Worm (Caenorhabditis elegans): ENCODE results near the gene col-87.

Gene col-87

DNA sequence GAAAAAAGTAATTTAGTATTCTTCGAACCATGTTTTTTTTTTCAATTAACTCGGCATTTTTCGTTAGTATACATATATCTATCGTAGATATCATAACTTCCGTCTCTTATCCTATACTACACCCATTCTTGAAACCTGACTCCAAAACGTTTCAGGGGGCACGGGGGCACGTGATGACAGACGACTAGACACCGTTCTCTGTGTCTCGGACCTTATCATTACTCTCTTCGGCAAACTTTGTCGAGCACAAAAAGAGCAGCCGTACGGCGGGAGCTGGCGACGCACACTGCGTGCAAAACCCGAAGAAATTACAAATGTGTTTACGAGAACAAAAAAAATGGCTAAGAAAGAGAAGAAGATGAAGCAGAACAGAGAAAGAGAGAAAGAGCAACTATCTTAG is 50.3 kb downstream of the col-87 start:
- peak; percentile 91 for TF ChIP-seq nhr-11 (tag; optimal IDR thresholded peaks at IDR 0.05)
- 0 out of 4 replicates have a peak, but pooled peaks of 1 of the 2 experiments have one; percentile 41 for TF ChIP-seq madf-5 (GFP tag; IDR thresholded peaks at IDR 0.05)
- peak; percentile 40 for TF ChIP-seq lin-38 (GFP tag; IDR thresholded peaks at IDR 0.05)
- TF ChIP-seq dpl-1 (GFP tag; optimal IDR thresholded peaks at IDR 0.05): peak; percentile 34
- peak in 1 of 2 experiments; percentile 40 for TF ChIP-seq daf-16 (GFP tag; optimal IDR thresholded peaks at IDR 0.05)
- peak; percentile 95 for TF ChIP-seq daf-16 (tag; optimal IDR thresholded peaks at IDR 0.05)
- TF ChIP-seq tag-97 (GFP tag; IDR thresholded peaks at IDR 0.05): no peak
- TF ChIP-seq madf-9 (GFP tag; conservative IDR thresholded peaks at IDR 0.05): no peak
- TF ChIP-seq T20F7.1 (GFP tag; optimal IDR thresholded peaks at IDR 0.05): peak; percentile 49
- TF ChIP-seq spr-1 (tag; optimal IDR thresholded peaks at IDR 0.05): peak; percentile 20
- TF ChIP-seq pha-4 (GFP tag; IDR thresholded peaks at IDR 0.05): peak; percentile 57; the same call in 1 of the 2 replicates
- no peak for TF ChIP-seq pha-4 (tag; optimal IDR thresholded peaks at IDR 0.05)
- peak; percentile 64 to 93 for TF ChIP-seq mdl-1 (tag; optimal IDR thresholded peaks at IDR 0.05)
- peak; percentile 94 for TF ChIP-seq dmd-6 (GFP tag; IDR thresholded peaks at IDR 0.05)
- TF ChIP-seq hif-1 (tag; optimal IDR thresholded peaks at IDR 0.05): peak; percentile 72 to 97
- peak; percentile 99 for TF ChIP-seq aha-1 (tag)
- TF ChIP-seq fkh-10 (GFP tag; optimal IDR thresholded peaks at IDR 0.05): peak; percentile 71
- peak; percentile 55 for TF ChIP-seq rbr-2 (tag; optimal IDR thresholded peaks at IDR 0.05)
- no peak for TF ChIP-seq arid-1 (GFP tag; conservative IDR thresholded peaks at IDR 0.05)
- TF ChIP-seq ZK337.2 (GFP tag; IDR thresholded peaks at IDR 0.05): 0 out of 2 replicates have a peak, but pooled peaks have one; percentile 32
- peak; percentile 93 for TF ChIP-seq hlh-30 (tag; optimal IDR thresholded peaks at IDR 0.05; ENCODE audit: insufficient read depth)
- peak; percentile 84 for TF ChIP-seq mep-1 (tag; optimal IDR thresholded peaks at IDR 0.05)
- peak; percentile 25 for TF ChIP-seq nhr-6 (tag; optimal IDR thresholded peaks at IDR 0.05)
- TF ChIP-seq nhr-42 (GFP tag; IDR thresholded peaks at IDR 0.05): peak; percentile 77; the same call in 1 of the 2 replicates
- TF ChIP-seq gei-8 (GFP tag; optimal IDR thresholded peaks at IDR 0.05): peak; percentile 18
- TF ChIP-seq lin-15B (tag; optimal IDR thresholded peaks at IDR 0.05): no peak
- TF ChIP-seq ama-1 (optimal IDR thresholded peaks at IDR 0.05): peak; percentile 30
- TF ChIP-seq snpc-4 (tag; optimal IDR thresholded peaks at IDR 0.05): no peak
- peak; percentile 63 for TF ChIP-seq mxl-3 (GFP tag; optimal IDR thresholded peaks at IDR 0.05)
- peak; percentile 62 for TF ChIP-seq nhr-102 (tag; optimal IDR thresholded peaks at IDR 0.05)
- peak; percentile 72 for TF ChIP-seq tra-1 (GFP tag; IDR thresholded peaks at IDR 0.05)
- peak in 1 of 2 experiments; percentile 93 for TF ChIP-seq unc-62 (GFP tag; optimal IDR thresholded peaks at IDR 0.05 in 1 of 2)
- TF ChIP-seq unc-62 (tag; optimal IDR thresholded peaks at IDR 0.05): peak; percentile 50
- peak; percentile 64 for TF ChIP-seq mes-2 (tag; optimal IDR thresholded peaks at IDR 0.05; ENCODE audit: poor library complexity, severe bottlenecking)
- peak; percentile 52 for TF ChIP-seq lin-13 (GFP tag; optimal IDR thresholded peaks at IDR 0.05)
- TF ChIP-seq F37D6.2 (tag; optimal IDR thresholded peaks at IDR 0.05): peak; percentile 49
- no peak for TF ChIP-seq daf-12 (tag; optimal IDR thresholded peaks at IDR 0.05)
- peak; percentile 67; the same call in 1 of the 2 replicates for TF ChIP-seq hmg-1.1 (GFP tag; IDR thresholded peaks at IDR 0.05)
- no peak for TF ChIP-seq vab-7 (GFP tag; IDR thresholded peaks at IDR 0.05)
- TF ChIP-seq nhr-48 (tag; optimal IDR thresholded peaks at IDR 0.05): peak; percentile 87
- peak; percentile 61 for TF ChIP-seq set-16 (GFP tag; IDR thresholded peaks at IDR 0.05)
- TF ChIP-seq jun-1 (tag; optimal IDR thresholded peaks at IDR 0.05): peak; percentile 13
- TF ChIP-seq ztf-7 (tag; optimal IDR thresholded peaks at IDR 0.05): peak; percentile 30
- TF ChIP-seq R02D3.7 (tag; optimal IDR thresholded peaks at IDR 0.05): no peak
- peak; percentile 93 for TF ChIP-seq hlh-11 (tag; optimal IDR thresholded peaks at IDR 0.05)
- TF ChIP-seq lin-1 (GFP tag; IDR thresholded peaks at IDR 0.05): peak; percentile 77; the same call in 1 of the 2 replicates
- TF ChIP-seq ctbp-1 (GFP tag; IDR thresholded peaks at IDR 0.05): peak; percentile 76
- TF ChIP-seq saeg-2 (GFP tag; IDR thresholded peaks at IDR 0.05): no peak
- TF ChIP-seq daf-8 (GFP tag; IDR thresholded peaks at IDR 0.05): no peak
- TF ChIP-seq ceh-62 (tag; optimal IDR thresholded peaks at IDR 0.05): no peak
- TF ChIP-seq lim-7 (GFP tag; IDR thresholded peaks at IDR 0.05): no peak
- TF ChIP-seq nhr-28 (tag; optimal IDR thresholded peaks at IDR 0.05): peak; percentile 92

Measured in whole organism, L4 larva.